Fruit fly (Drosophila melanogaster): ENCODE results near the gene CG4281.
A peak's percentile ranks its signal among the peaks of the same experiment; 100 is the strongest.

The CG4281 gene

DNA sequence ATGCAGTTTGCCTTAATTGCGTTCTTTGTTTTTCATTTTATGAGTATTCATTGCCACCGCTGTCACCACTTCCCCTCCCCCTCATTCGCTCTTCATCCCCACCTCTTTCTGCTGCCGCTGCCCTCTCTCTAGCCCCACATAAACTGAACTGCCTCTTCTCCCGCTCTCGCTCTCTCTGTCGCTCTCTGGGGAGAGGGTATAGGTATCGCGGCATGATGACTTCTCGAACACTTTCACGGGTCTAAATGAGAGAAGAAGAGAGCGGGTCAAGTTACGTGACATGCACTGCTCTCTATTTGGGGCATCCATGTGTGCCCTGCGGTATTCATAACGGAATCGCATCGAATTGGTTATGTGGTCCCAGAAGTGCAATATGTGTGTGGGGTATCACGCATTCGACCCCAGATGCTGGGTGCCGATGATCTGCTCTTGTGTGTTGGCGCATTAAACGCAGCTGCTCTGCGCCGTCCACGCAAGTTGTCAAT, 18.8 kb upstream of the CG4281 start (continued):
- peak; percentile 78 for TF ChIP-seq CoRest (tag; optimal IDR thresholded peaks at IDR 0.05)
- TF ChIP-seq MTF-1 (GFP tag; optimal IDR thresholded peaks at IDR 0.05; ENCODE audit: borderline replicate concordance), result peak; percentile 50
- peak; percentile 90 for TF ChIP-seq CG16863 (GFP tag; optimal IDR thresholded peaks at IDR 0.05)
- peak; percentile 82 for TF ChIP-seq CG7839 (tag; optimal IDR thresholded peaks at IDR 0.05)
- peak; percentile 45 for TF ChIP-seq ab (GFP tag; optimal IDR thresholded peaks at IDR 0.05)
- no peak for TF ChIP-seq CG17912 (GFP tag; optimal IDR thresholded peaks at IDR 0.05)
- TF ChIP-seq inv (GFP tag; IDR thresholded peaks at IDR 0.05; ENCODE audit: partially characterized antibody), result no peak
- peak; percentile 77 for TF ChIP-seq CG1602 (GFP tag; optimal IDR thresholded peaks at IDR 0.05)
- TF ChIP-seq GATAe (GFP tag; conservative IDR thresholded peaks at IDR 0.05), result no peak
- peak; percentile 93 for TF ChIP-seq Drgx (GFP tag; IDR thresholded peaks at IDR 0.05)
- peak; percentile 44 for TF ChIP-seq Sry-δ (GFP tag; optimal IDR thresholded peaks at IDR 0.05)
- peak; percentile 61 for TF ChIP-seq kah (GFP tag; optimal IDR thresholded peaks at IDR 0.05)
- TF ChIP-seq Dbx (GFP tag; IDR thresholded peaks at IDR 0.05), result peak; percentile 69; the same call in 1 of the 3 replicates
- peak; percentile 22 for TF ChIP-seq slou (GFP tag; optimal IDR thresholded peaks at IDR 0.05)
- TF ChIP-seq CG13424 (tag; optimal IDR thresholded peaks at IDR 0.05), result peak; percentile 73
- TF ChIP-seq pita (GFP tag; optimal IDR thresholded peaks at IDR 0.05), result no peak
- peak; percentile 65 for TF ChIP-seq caup (GFP tag; optimal IDR thresholded peaks at IDR 0.05; ENCODE audit: severe bottlenecking)
- no peak for TF ChIP-seq CG14860 (GFP tag; IDR thresholded peaks at IDR 0.05; ENCODE audit: partially characterized antibody)
- TF ChIP-seq tna (GFP tag; IDR thresholded peaks at IDR 0.05; ENCODE audit: partially characterized antibody), result 0 out of 2 replicates have a peak, but pooled peaks have one; percentile 27
- TF ChIP-seq vfl (GFP tag; optimal IDR thresholded peaks at IDR 0.05), result peak; percentile 17
- peak; percentile 41 for TF ChIP-seq CG15514 (GFP tag; optimal IDR thresholded peaks at IDR 0.05)
- TF ChIP-seq CG3995 (GFP tag; optimal IDR thresholded peaks at IDR 0.05), result no peak
- TF ChIP-seq nau (GFP tag; optimal IDR thresholded peaks at IDR 0.05), result peak; percentile 93
- TF ChIP-seq CG14710 (tag; optimal IDR thresholded peaks at IDR 0.05), result peak; percentile 67
- peak; percentile 81 for TF ChIP-seq bcd (GFP tag; optimal IDR thresholded peaks at IDR 0.05)
- TF ChIP-seq CG11696 (GFP tag; IDR thresholded peaks at IDR 0.05), result peak; percentile 69; the same call in 1 of the 2 replicates
- TF ChIP-seq tap (tag; optimal IDR thresholded peaks at IDR 0.05), result peak; percentile 75
- TF ChIP-seq psq (GFP tag; optimal IDR thresholded peaks at IDR 0.05), result peak; percentile 40
- TF ChIP-seq sob (GFP tag; IDR thresholded peaks at IDR 0.05), result peak; percentile 84
- TF ChIP-seq oc (tag; optimal IDR thresholded peaks at IDR 0.05), result peak; percentile 84
- TF ChIP-seq HLH3B (GFP tag; IDR thresholded peaks at IDR 0.05), result peak; percentile 85
- peak; percentile 84 for TF ChIP-seq Blimp-1 (GFP tag; optimal IDR thresholded peaks at IDR 0.05)
- TF ChIP-seq CG10274 (GFP tag; optimal IDR thresholded peaks at IDR 0.05), result peak; percentile 74
- TF ChIP-seq CG4424 (GFP tag; optimal IDR thresholded peaks at IDR 0.05), result peak; percentile 68
- peak; percentile 70 for TF ChIP-seq ac (GFP tag; optimal IDR thresholded peaks at IDR 0.05)
- TF ChIP-seq Atf-2 (GFP tag; optimal IDR thresholded peaks at IDR 0.05), result peak; percentile 79
- peak; percentile 83 for TF ChIP-seq CG11456 (GFP tag; IDR thresholded peaks at IDR 0.05)
- peak; percentile 60 for TF ChIP-seq HmgD (GFP tag; optimal IDR thresholded peaks at IDR 0.05)
- peak; percentile 93 for TF ChIP-seq CG14441 (GFP tag; IDR thresholded peaks at IDR 0.05)
- TF ChIP-seq lola (GFP tag; optimal IDR thresholded peaks at IDR 0.05), result peak in 1 of 3 experiments; percentile 70
- TF ChIP-seq jumu (GFP tag; optimal IDR thresholded peaks at IDR 0.05), result peak; percentile 86
- peak; percentile 68 for TF ChIP-seq sr (GFP tag; IDR thresholded peaks at IDR 0.05)
- no peak for TF ChIP-seq hth (optimal IDR thresholded peaks at IDR 0.05)
- peak; percentile 56 for TF ChIP-seq CG9932 (GFP tag; IDR thresholded peaks at IDR 0.05)
- 0 out of 2 replicates have a peak, but pooled peaks have one; percentile 28 for TF ChIP-seq CG4360 (GFP tag; IDR thresholded peaks at IDR 0.05)
- TF ChIP-seq lab (GFP tag; optimal IDR thresholded peaks at IDR 0.05), result peak; percentile 82
- peak; percentile 67 for TF ChIP-seq CG5245 (GFP tag; optimal IDR thresholded peaks at IDR 0.05)
- peak; percentile 44 for TF ChIP-seq Deaf1 (tag; optimal IDR thresholded peaks at IDR 0.05)
- peak; percentile 55 for TF ChIP-seq BtbVII (GFP tag; optimal IDR thresholded peaks at IDR 0.05)
- TF ChIP-seq so (GFP tag; IDR thresholded peaks at IDR 0.05), result peak; percentile 92
